Fruit fly (Drosophila melanogaster) whole organism, pupa: ENCODE measurements around the gene eca.

ENCODE experiments used
- CG34367 ChIP-seq: fragments of 200-800 bp; sonication (Bioruptor generic); optimal IDR thresholded peaks from 2 replicates; lab custom pipeline; 2018; ENCODE audit warnings: missing biosample characterization, mild to moderate bottlenecking, missing genetic modification characterization
- CG8301 ChIP-seq: fragments of 200-800 bp; sonication (Bioruptor generic); optimal IDR thresholded peaks from 2 replicates; lab custom pipeline; 2018; ENCODE audit warnings: missing biosample characterization, mild to moderate bottlenecking, missing genetic modification characterization
- D1 ChIP-seq: fragments of 200-800 bp; sonication (Bioruptor generic); optimal IDR thresholded peaks from 2 replicates; lab custom pipeline; 2018; ENCODE audit warnings: missing biosample characterization, mild to moderate bottlenecking, missing genetic modification characterization, moderate library complexity

- TF ChIP-seq CG8301 (tag; lab: Kevin White, UChicago) (no peak), CG34367 (no peak), D1 (no peak)
Observed at dm6 chr3R:9637882-9638281, 47.4 kb downstream of the eca start, which contains the start of gene Dh44.
